Worm (Caenorhabditis elegans): Measurements from ENCODE around the gene glna-2.

ce11 chrII:8050477-8050876 lies 42.0 kb downstream of the glna-2 start, which contains the start of gene mtre-1:
- TF ChIP-seq lin-13 (GFP tag; optimal IDR thresholded peaks at IDR 0.05) (no peak), pqm-1 (tag; optimal IDR thresholded peaks at IDR 0.05) (no peak)

Measured in whole organism, L4 larva.